Worm (Caenorhabditis elegans): ENCODE results near the gene cky-1.

The cky-1 gene

DNA sequence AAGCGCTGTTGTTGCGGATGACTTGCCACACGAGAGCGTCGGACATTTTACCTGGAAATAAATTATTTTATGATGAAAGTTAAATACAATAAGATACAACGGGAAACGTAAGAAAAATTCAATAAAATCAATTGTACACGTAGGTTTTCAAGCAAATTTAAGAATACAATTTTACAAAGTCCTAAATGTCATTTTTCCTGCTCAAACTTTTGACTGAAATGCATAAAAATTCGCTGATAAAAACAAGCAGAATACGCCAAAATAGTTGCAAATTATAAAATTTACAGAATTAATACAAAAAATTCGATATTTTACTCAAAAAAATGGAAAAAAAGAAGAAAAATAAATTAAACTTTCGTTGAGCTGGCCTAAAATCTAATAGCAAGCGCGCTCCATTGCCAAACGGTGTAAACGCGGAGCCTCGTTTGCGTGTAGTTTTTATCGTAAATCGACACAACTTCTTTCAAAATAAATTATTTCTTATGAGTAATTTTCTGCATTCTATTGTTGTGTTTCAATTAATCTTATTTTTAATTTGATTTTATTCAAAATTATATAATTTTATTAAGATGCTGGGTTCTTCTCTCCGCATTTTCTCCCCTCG, 8.3 kb upstream of the cky-1 start, which contains the start of the genes rpl-28 and mrpl-49 (continued):
- TF ChIP-seq ekl-4 (GFP tag; IDR thresholded peaks at IDR 0.05) (0 out of 2 replicates have a peak, but pooled peaks have one; percentile 34), Y53F4B.3 (GFP tag; IDR thresholded peaks at IDR 0.05) (no peak), hlh-12 (tag; optimal IDR thresholded peaks at IDR 0.05) (no peak), Y67H2A.10 (GFP tag; conservative IDR thresholded peaks at IDR 0.05) (no peak), tbp1 (GFP tag; optimal IDR thresholded peaks at IDR 0.05) (peak; percentile 58), tbx-9 (tag; optimal IDR thresholded peaks at IDR 0.05; ENCODE audit: borderline replicate concordance) (no peak), athp-1 (tag; optimal IDR thresholded peaks at IDR 0.05) (no peak), madf-8 (GFP tag; conservative IDR thresholded peaks at IDR 0.05) (0 out of 2 replicates have a peak, but pooled peaks have one; percentile 4), hsf-1 (GFP tag; IDR thresholded peaks at IDR 0.05) (no peak), D2030.7 (GFP tag; IDR thresholded peaks at IDR 0.05) (peak; percentile 42; the same call in 1 of the 2 replicates), hrde-1 (tag; optimal IDR thresholded peaks at IDR 0.05; ENCODE audit: borderline replicate concordance) (no peak), madf-6 (GFP tag; IDR thresholded peaks at IDR 0.05) (no peak), efl-1 (GFP tag; optimal IDR thresholded peaks at IDR 0.05) (peak; percentile 23), mxl-1 (tag; optimal IDR thresholded peaks at IDR 0.05) (no peak), aptf-3 (GFP tag; IDR thresholded peaks at IDR 0.05) (no peak), bed-2 (GFP tag; IDR thresholded peaks at IDR 0.05) (no peak), Y53G8AR.9 (GFP tag; conservative IDR thresholded peaks at IDR 0.05) (peak; percentile 48; the same call in 1 of the 2 replicates), ztf-18 (tag; optimal IDR thresholded peaks at IDR 0.05) (peak; percentile 40), T26A5.8 (tag; optimal IDR thresholded peaks at IDR 0.05) (no peak), hmg-20 (GFP tag; IDR thresholded peaks at IDR 0.05) (no peak), cebp-1 (GFP tag; IDR thresholded peaks at IDR 0.05) (no peak), cebp-1 (tag; optimal IDR thresholded peaks at IDR 0.05) (peak; percentile 68), cebp-2 (GFP tag; IDR thresholded peaks at IDR 0.05) (no peak), F10E7.11 (tag; optimal IDR thresholded peaks at IDR 0.05) (no peak), madf-3 (GFP tag; IDR thresholded peaks at IDR 0.05) (no peak), akir-1 (GFP tag; optimal IDR thresholded peaks at IDR 0.05) (no peak), sdz-38 (tag; optimal IDR thresholded peaks at IDR 0.05) (no peak), attf-6 (GFP tag; IDR thresholded peaks at IDR 0.05) (no peak), rcor-1 (GFP tag; IDR thresholded peaks at IDR 0.05) (no peak), nhr-179 (tag; optimal IDR thresholded peaks at IDR 0.05) (no peak), ztf-25 (GFP tag; IDR thresholded peaks at IDR 0.05) (no peak), aptf-2 (GFP tag; conservative IDR thresholded peaks at IDR 0.05) (no peak), C17E4.6 (GFP tag; IDR thresholded peaks at IDR 0.05) (no peak), bed-1 (GFP tag; IDR thresholded peaks at IDR 0.05) (no peak), B0019.2 (GFP tag; conservative IDR thresholded peaks at IDR 0.05) (0 out of 2 replicates have a peak, but pooled peaks have one; percentile 25), attf-5 (GFP tag; optimal IDR thresholded peaks at IDR 0.05) (peak; percentile 95)

DNA sequence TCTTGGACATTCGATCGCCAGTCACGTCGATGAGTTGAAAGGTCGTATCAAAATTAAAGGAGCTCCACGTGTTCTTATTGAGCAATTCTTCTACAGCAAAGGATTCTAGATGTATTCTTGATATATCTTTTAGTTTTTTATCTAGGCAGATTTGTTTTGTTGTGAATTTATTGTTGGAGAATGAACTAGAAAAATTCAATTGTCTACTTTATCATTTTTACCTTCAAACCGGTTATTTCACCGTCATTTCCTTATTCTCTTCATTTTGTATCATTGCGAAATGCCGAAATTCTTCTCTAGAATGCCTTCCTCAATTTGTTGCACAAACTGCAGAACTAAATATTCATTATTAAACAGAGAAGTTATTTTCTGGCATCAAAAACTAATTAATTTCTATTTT, 7.3 kb upstream of the cky-1 start, which contains the start of gene R11D1.10:
R11D1.10 (plus strand) TSS at position 301 of the 400 bp plus-strand sequence.
- TF ChIP-seq B0336.3 (GFP tag; IDR thresholded peaks at IDR 0.05) (no peak), akir-1 (GFP tag; optimal IDR thresholded peaks at IDR 0.05) (no peak), T26A5.8 (tag; optimal IDR thresholded peaks at IDR 0.05) (no peak), dox-1 (GFP tag; IDR thresholded peaks at IDR 0.05) (no peak), F22D6.2 (tag; optimal IDR thresholded peaks at IDR 0.05) (no peak), mes-4 (tag; optimal IDR thresholded peaks at IDR 0.05) (no peak), Y53F4B.3 (GFP tag; IDR thresholded peaks at IDR 0.05) (no peak), ccch-3 (GFP tag; optimal IDR thresholded peaks at IDR 0.05) (no peak), nfyb-1 (GFP tag; IDR thresholded peaks at IDR 0.05) (no peak), nfya-1 (tag; optimal IDR thresholded peaks at IDR 0.05; ENCODE audit: borderline replicate concordance, insufficient read depth) (no peak), tbx-9 (tag; optimal IDR thresholded peaks at IDR 0.05; ENCODE audit: borderline replicate concordance) (no peak), aptf-2 (GFP tag; conservative IDR thresholded peaks at IDR 0.05) (no peak), madf-6 (GFP tag; IDR thresholded peaks at IDR 0.05) (no peak), B0019.2 (GFP tag; conservative IDR thresholded peaks at IDR 0.05) (no peak), snpc-1.3 (tag; optimal IDR thresholded peaks at IDR 0.05; ENCODE audit: insufficient read depth) (no peak), repo-1 (tag; optimal IDR thresholded peaks at IDR 0.05) (no peak), zfh-2 (GFP tag; conservative IDR thresholded peaks at IDR 0.05) (no peak)

Measured in whole organism, young adult.